Worm (Caenorhabditis elegans): ENCODE data around the gene C29E4.13.

DNA sequence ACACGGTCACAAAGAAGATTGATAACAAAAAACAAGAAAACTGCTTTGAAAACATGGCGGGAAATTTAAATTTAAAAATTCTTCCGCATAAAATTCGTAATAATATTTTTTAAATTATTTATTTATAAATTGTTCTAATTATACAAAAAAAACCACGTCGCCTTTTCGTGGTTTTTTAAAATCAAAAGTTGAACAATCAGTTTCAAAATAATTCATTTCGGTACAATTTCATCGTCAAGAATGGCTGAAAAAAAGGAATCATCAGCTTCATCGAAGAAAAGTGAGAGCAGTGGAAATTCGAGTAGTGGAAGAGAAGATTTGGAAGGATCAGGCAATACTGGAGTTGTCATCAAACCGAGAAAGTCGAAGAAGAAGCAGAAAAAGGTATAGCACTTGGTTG is 40.6 kb upstream of the C29E4.13 start, which contains the start of the genes F54H12.8 and F54H12.7:
- TF ChIP-seq ztf-23 (GFP tag; IDR thresholded peaks at IDR 0.05) (no peak), tab-1 (GFP tag; IDR thresholded peaks at IDR 0.05) (no peak), cog-1 (tag; optimal IDR thresholded peaks at IDR 0.05) (no peak), flt-1 (GFP tag; IDR thresholded peaks at IDR 0.05) (no peak), klf-2 (GFP tag; conservative IDR thresholded peaks at IDR 0.05) (no peak), T22C8.4 (GFP tag; IDR thresholded peaks at IDR 0.05) (no peak), ztf-29 (GFP tag; IDR thresholded peaks at IDR 0.05) (no peak), ref-1 (GFP tag; conservative IDR thresholded peaks at IDR 0.05) (no peak)

Measured in whole organism, midembryonic.